Fruit fly (Drosophila melanogaster): ENCODE results near the gene CG6793.

- no peak for TF ChIP-seq CG8478 (optimal IDR thresholded peaks at IDR 0.05)
- TF ChIP-seq CTCF (optimal IDR thresholded peaks at IDR 0.05), result no peak
These were observed 28.5 kb upstream of the CG6793 start for dm6 chr3L:12013698-12014097.

All from S2 (cell line).